Worm (Caenorhabditis elegans) whole organism, mixed stage, embryonic: ENCODE data around the gene old-2.

Source experiments
- M03D4.4 ChIP-seq: sonication (generic microtip); optimal IDR thresholded peaks from 2 replicates; lab custom pipeline; 2017; ENCODE audit warnings: mild to moderate bottlenecking, missing genetic modification characterization, missing compliant biosample characterization
- bed-3 ChIP-seq: fragments of 200-800 bp; sonication (Bioruptor generic); optimal IDR thresholded peaks from 3 replicates; lab custom pipeline; 2018; ENCODE audit warnings: mild to moderate bottlenecking, missing genetic modification characterization, moderate library complexity, missing compliant biosample characterization
- blmp-1 ChIP-seq: fragments of 150-350 bp; optimal IDR thresholded peaks from 2 replicates; lab custom pipeline; 2014; ENCODE audit warnings: missing biosample characterization, missing genetic modification characterization
- ceh-39 ChIP-seq: fragments of 150-350 bp; optimal IDR thresholded peaks from 2 replicates; lab custom pipeline; 2014; ENCODE audit warnings: missing biosample characterization, missing genetic modification characterization
- ceh-43 ChIP-seq: fragments of 200-800 bp; sonication (Bioruptor generic); optimal IDR thresholded peaks from 2 replicates; lab custom pipeline; 2018; ENCODE audit warnings: mild to moderate bottlenecking, missing genetic modification characterization, moderate library complexity, missing compliant biosample characterization
- ceh-83 ChIP-seq: fragments of 200-800 bp; sonication (Bioruptor generic); optimal IDR thresholded peaks from 2 replicates; lab custom pipeline; 2018; ENCODE audit warnings: mild to moderate bottlenecking, missing genetic modification characterization, missing compliant biosample characterization
- ces-1 ChIP-seq: fragments of 150-350 bp; optimal IDR thresholded peaks from 2 replicates; lab custom pipeline; 2014; ENCODE audit warnings: missing biosample characterization, missing genetic modification reagents, missing genetic modification characterization
- cnd-1 ChIP-seq: fragments of 200-800 bp; sonication (Bioruptor generic); optimal IDR thresholded peaks from 2 replicates; lab custom pipeline; 2018; ENCODE audit warnings: mild to moderate bottlenecking, missing genetic modification characterization, missing compliant biosample characterization
- drap-1 ChIP-seq: fragments of 200-800 bp; sonication (Bioruptor generic); optimal IDR thresholded peaks from 3 replicates; lab custom pipeline; 2018; ENCODE audit warnings: mild to moderate bottlenecking, missing genetic modification characterization, missing compliant biosample characterization
- elt-1 ChIP-seq: sonication (generic microtip); optimal IDR thresholded peaks from 2 replicates; lab custom pipeline; 2017; ENCODE audit warnings: missing genetic modification characterization, mild to moderate bottlenecking, missing compliant biosample characterization, antibody characterized with exemption, moderate library complexity, borderline replicate concordance; ENCODE audit not compliant: insufficient read depth
- elt-3 ChIP-seq: fragments of 150-350 bp; optimal IDR thresholded peaks from 2 replicates; lab custom pipeline; 2014; ENCODE audit warnings: missing biosample characterization, missing genetic modification characterization
- flh-1 ChIP-seq: fragments of 200-800 bp; sonication (Bioruptor generic); optimal IDR thresholded peaks from 2 replicates; lab custom pipeline; 2018; ENCODE audit warnings: mild to moderate bottlenecking, missing genetic modification characterization, moderate library complexity, missing compliant biosample characterization
- ham-2 ChIP-seq: fragments of 200-800 bp; sonication (Bioruptor generic); optimal IDR thresholded peaks from 2 replicates; lab custom pipeline; 2018; ENCODE audit warnings: mild to moderate bottlenecking, missing genetic modification characterization, missing compliant biosample characterization
- hlh-1 ChIP-seq: fragments of 150-350 bp; optimal IDR thresholded peaks from 2 replicates; lab custom pipeline; 2014; ENCODE audit warnings: missing biosample characterization, missing genetic modification reagents, missing genetic modification characterization
- lin-13 ChIP-seq: fragments of 150-350 bp; optimal IDR thresholded peaks from 2 replicates; lab custom pipeline; 2014; ENCODE audit warnings: missing biosample characterization, missing genetic modification characterization
- mab-5 ChIP-seq: fragments of 150-350 bp; optimal IDR thresholded peaks from 2 replicates; lab custom pipeline; 2014; ENCODE audit warnings: missing biosample characterization, missing genetic modification characterization
- mep-1 ChIP-seq: fragments of 150-350 bp; optimal IDR thresholded peaks from 2 replicates; lab custom pipeline; 2017; ENCODE audit warnings: missing biosample characterization, missing genetic modification reagents, missing genetic modification characterization, inconsistent platforms
- mls-2 ChIP-seq: sonication (generic microtip); optimal IDR thresholded peaks from 2 replicates; lab custom pipeline; 2016; ENCODE audit warnings: mild to moderate bottlenecking, missing genetic modification characterization, moderate library complexity, missing compliant biosample characterization
- nhr-12 ChIP-seq: fragments of 150-350 bp; optimal IDR thresholded peaks from 2 replicates; lab custom pipeline; 2014; ENCODE audit warnings: missing biosample characterization, missing genetic modification characterization
- nhr-2 ChIP-seq: fragments of 150-350 bp; optimal IDR thresholded peaks from 2 replicates; lab custom pipeline; 2014; ENCODE audit warnings: missing biosample characterization, missing genetic modification characterization
- nhr-237 ChIP-seq: fragments of 150-350 bp; optimal IDR thresholded peaks from 2 replicates; lab custom pipeline; 2014; ENCODE audit warnings: missing biosample characterization, missing genetic modification characterization
- nhr-28 ChIP-seq: fragments of 150-350 bp; optimal IDR thresholded peaks from 2 replicates; lab custom pipeline; 2014; ENCODE audit warnings: missing biosample characterization, missing genetic modification characterization
- nhr-76 ChIP-seq: sonication (generic microtip); optimal IDR thresholded peaks from 2 replicates; lab custom pipeline; 2017; ENCODE audit warnings: missing biosample characterization, missing genetic modification characterization
- pha-4 ChIP-seq: fragments of 150-350 bp; optimal IDR thresholded peaks from 2 replicates; lab custom pipeline; 2018; ENCODE audit warnings: missing biosample characterization, missing genetic modification reagents, missing genetic modification characterization
- snpc-4 ChIP-seq: fragments of 150-350 bp; optimal IDR thresholded peaks from 2 replicates; lab custom pipeline; 2014; ENCODE audit warnings: missing biosample characterization, missing genetic modification characterization
- tbx-8 ChIP-seq: fragments of 200-800 bp; sonication (Bioruptor generic); optimal IDR thresholded peaks from 2 replicates; lab custom pipeline; 2018; ENCODE audit warnings: mild to moderate bottlenecking, missing genetic modification characterization, moderate library complexity, missing compliant biosample characterization
- unc-120 ChIP-seq: sonication (generic microtip); optimal IDR thresholded peaks from 2 replicates; lab custom pipeline; 2017; ENCODE audit warnings: missing genetic modification characterization, missing compliant biosample characterization; ENCODE audit not compliant: poor library complexity, severe bottlenecking
- unc-39 ChIP-seq: fragments of 150-350 bp; optimal IDR thresholded peaks from 2 replicates; lab custom pipeline; 2014; ENCODE audit warnings: missing biosample characterization, missing genetic modification characterization
- unc-62 ChIP-seq: fragments of 150-350 bp; optimal IDR thresholded peaks from 2 replicates; lab custom pipeline; 2014; ENCODE audit warnings: missing biosample characterization, missing genetic modification reagents, missing genetic modification characterization
- zip-8 ChIP-seq: fragments of 150-350 bp; optimal IDR thresholded peaks from 2 replicates; lab custom pipeline; 2014; ENCODE audit warnings: missing biosample characterization, missing genetic modification characterization
- ztf-11 ChIP-seq: fragments of 150-350 bp; optimal IDR thresholded peaks from 2 replicates; lab custom pipeline; 2014; ENCODE audit warnings: missing biosample characterization, missing genetic modification characterization

The old-2 gene

ce11 chrII:9874508-9875229 is 25.3 kb upstream of the old-2 start, which contains the start of the genes chil-2 and ctsa-3.2:
Gene chil-2 (minus strand): TSS chrII:9874608.
Gene ctsa-3.2 (plus strand): TSS chrII:9875179.
- TF ChIP-seq blmp-1 = no peak
- no peak for TF ChIP-seq ztf-11 (tag; lab: Kevin White, UChicago)
- TF ChIP-seq ces-1 (GFP tag; lab: Kevin White, UChicago) = no peak
- no peak for TF ChIP-seq mab-5 (tag; lab: Kevin White, UChicago)
- no peak for TF ChIP-seq cnd-1
- no peak for TF ChIP-seq hlh-1 (tag; lab: Kevin White, UChicago)
- no peak for TF ChIP-seq ceh-83 (GFP tag; lab: Kevin White, UChicago)
- no peak for TF ChIP-seq nhr-12 (tag; lab: Kevin White, UChicago)
- TF ChIP-seq unc-120 = no peak
- no peak for TF ChIP-seq pha-4
- TF ChIP-seq ham-2 (GFP tag; lab: Kevin White, UChicago) = no peak
- TF ChIP-seq lin-13 (tag; lab: Kevin White, UChicago) = no peak
- TF ChIP-seq elt-3 (tag; lab: Kevin White, UChicago) = no peak
- TF ChIP-seq mls-2 (tag; lab: Kevin White, UChicago) = no peak
- TF ChIP-seq ceh-43 (GFP tag; lab: Kevin White, UChicago) = no peak

ce11 chrII:9872961-9873360 is 23.6 kb upstream of the old-2 start, which contains the start of gene chil-8:
Gene chil-8 (minus strand): TSS chrII:9873061.
- TF ChIP-seq unc-39 (no peak), tbx-8 (GFP tag; lab: Kevin White, UChicago) (no peak)
- TF ChIP-seq, all 35 proteins: peak for 0

- TF ChIP-seq bed-3 (GFP tag; lab: Kevin White, UChicago) = no peak
- TF ChIP-seq flh-1 (GFP tag; lab: Kevin White, UChicago) = no peak
- TF ChIP-seq unc-62 (GFP tag; lab: Kevin White, UChicago) = no peak
- no peak for TF ChIP-seq ham-2 (GFP tag; lab: Kevin White, UChicago)
- no peak for TF ChIP-seq ceh-39
- TF ChIP-seq M03D4.4 (tag; lab: Kevin White, UChicago) = no peak
- no peak for TF ChIP-seq ztf-11 (tag; lab: Kevin White, UChicago)
- TF ChIP-seq nhr-76 = no peak
- no peak for TF ChIP-seq mep-1
- no peak for TF ChIP-seq drap-1 (GFP tag; lab: Kevin White, UChicago)
- no peak for TF ChIP-seq snpc-4 (tag; lab: Kevin White, UChicago)
- TF ChIP-seq nhr-28 (tag; lab: Kevin White, UChicago) = no peak
- TF ChIP-seq blmp-1 = no peak
- no peak for TF ChIP-seq mls-2 (tag; lab: Kevin White, UChicago)
- no peak for TF ChIP-seq nhr-237 (tag; lab: Kevin White, UChicago)
- no peak for TF ChIP-seq pha-4
- no peak for TF ChIP-seq zip-8 (tag; lab: Kevin White, UChicago)
- TF ChIP-seq elt-3 (tag; lab: Kevin White, UChicago) = no peak
- TF ChIP-seq elt-1 (tag; lab: Kevin White, UChicago) = no peak
Measured at ce11 chrII:9871061-9871460, 21.7 kb upstream of the old-2 start, which contains the start of gene chil-7. Gene chil-7 (minus strand): TSS chrII:9871172.

DNA sequence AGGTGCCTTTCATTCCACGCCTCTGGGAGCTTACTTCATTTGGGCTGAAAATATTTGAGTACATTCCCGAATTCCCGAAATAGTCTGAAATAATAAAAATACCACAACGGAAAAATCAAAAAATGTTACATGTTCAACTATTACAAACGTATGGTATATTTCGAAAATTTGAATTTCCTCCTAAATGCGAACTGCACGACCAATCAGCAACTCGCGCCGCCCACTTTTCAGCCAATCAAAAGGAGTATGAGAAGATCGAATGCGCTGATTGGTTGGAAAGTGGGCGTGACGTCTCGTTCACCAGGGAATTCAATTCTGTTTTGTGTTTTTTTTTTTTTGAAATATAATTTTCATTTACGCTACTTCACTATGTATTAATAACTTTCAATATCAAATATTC is 19.3 kb upstream of the old-2 start, which contains the start of gene old-1:
Gene old-1, minus strand, starts transcription at position 50 of the 400 bp plus-strand sequence.
- TF ChIP-seq unc-62 (GFP tag; lab: Kevin White, UChicago) (no peak), cnd-1 (no peak), ham-2 (GFP tag; lab: Kevin White, UChicago) (no peak), ceh-83 (GFP tag; lab: Kevin White, UChicago) (no peak)

DNA sequence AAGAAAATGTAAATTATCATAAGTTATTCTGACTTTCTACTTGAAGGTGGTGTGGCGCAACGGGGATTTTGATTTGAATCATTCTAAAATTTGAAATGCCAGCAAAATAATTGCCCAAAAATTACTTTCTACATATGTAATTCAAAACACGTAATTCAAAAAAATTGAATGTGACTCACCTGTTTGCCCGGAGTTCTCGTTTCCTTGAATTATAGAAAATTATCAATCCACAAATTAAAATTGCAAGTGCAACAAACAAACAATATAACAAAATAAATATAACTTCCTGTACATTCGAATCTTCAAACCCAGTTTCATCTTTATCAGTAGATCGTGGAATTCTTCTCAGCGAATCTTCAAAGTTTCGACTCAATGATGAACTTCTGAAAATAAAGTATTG is 18.8 kb upstream of the old-2 start:
- TF ChIP-seq unc-39 (no peak), tbx-8 (GFP tag; lab: Kevin White, UChicago) (no peak), unc-62 (GFP tag; lab: Kevin White, UChicago) (no peak), ceh-83 (GFP tag; lab: Kevin White, UChicago) (no peak), M03D4.4 (tag; lab: Kevin White, UChicago) (no peak), ceh-43 (GFP tag; lab: Kevin White, UChicago) (no peak), nhr-76 (no peak), ces-1 (GFP tag; lab: Kevin White, UChicago) (no peak), hlh-1 (tag; lab: Kevin White, UChicago) (no peak), nhr-2 (tag; lab: Kevin White, UChicago) (no peak), ceh-39 (no peak), ztf-11 (tag; lab: Kevin White, UChicago) (no peak), bed-3 (GFP tag; lab: Kevin White, UChicago) (no peak), nhr-12 (tag; lab: Kevin White, UChicago) (no peak)
